Worm (Caenorhabditis elegans): ENCODE data around the gene K07H8.7.

DNA sequence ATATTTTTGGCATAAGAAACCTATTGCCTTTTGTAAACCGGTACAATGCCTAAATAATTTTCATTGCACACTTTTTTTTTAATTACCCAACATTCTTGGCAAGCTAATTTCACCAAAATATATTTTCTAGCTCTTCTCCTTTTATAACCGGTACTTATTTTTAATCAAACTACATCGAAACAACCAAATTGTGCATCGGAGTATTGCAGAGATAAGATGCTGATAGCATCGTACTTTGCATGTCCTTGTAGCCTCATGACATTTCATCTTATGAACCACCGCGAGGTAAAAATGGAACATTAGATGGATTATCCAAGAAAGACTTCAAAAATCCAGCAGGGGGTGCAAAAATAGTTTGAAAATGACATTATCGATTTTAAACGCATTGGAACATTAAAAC lies 4.6 kb downstream of the K07H8.7 start:
- TF ChIP-seq ama-1 (optimal IDR thresholded peaks at IDR 0.05) (no peak), ama-1 (GFP tag; optimal IDR thresholded peaks at IDR 0.05) (no peak), T07F8.4 (tag; optimal IDR thresholded peaks at IDR 0.05) (no peak), snpc-3.4 (tag; optimal IDR thresholded peaks at IDR 0.05) (no peak), F10E7.11 (tag; optimal IDR thresholded peaks at IDR 0.05) (no peak), let-607 (tag; optimal IDR thresholded peaks at IDR 0.05) (no peak), unc-62 (GFP tag; optimal IDR thresholded peaks at IDR 0.05) (no peak)

Measured in whole organism, young adult.